Fruit fly (Drosophila melanogaster) whole organism, embryonic: ENCODE measurements around the gene CG13984.

Experiments used
- Blimp-1 ChIP-seq: fragments of 200-800 bp; sonication (Bioruptor generic); optimal IDR thresholded peaks from 3 replicates; lab custom pipeline; 2018; ENCODE audit warnings: missing biosample characterization, missing genetic modification characterization, mild to moderate bottlenecking, moderate library complexity, missing genetic modification reagents
- Bteb2 ChIP-seq: fragments of 200-800 bp; sonication (Bioruptor generic); optimal IDR thresholded peaks from 2 replicates; lab custom pipeline; 2016; ENCODE audit warnings: missing biosample characterization, missing genetic modification characterization
- CG10366 ChIP-seq: fragments of 200-800 bp; sonication (Bioruptor generic); IDR thresholded peaks from 2 replicates; pipeline ENCODE4 v1.3.6; 2022; ENCODE audit warnings: missing biosample characterization, missing genetic modification characterization
- CG12236 ChIP-seq: fragments of 200-800 bp; sonication (Bioruptor generic); optimal IDR thresholded peaks from 2 replicates; lab custom pipeline; 2016; ENCODE audit warnings: missing biosample characterization, missing genetic modification characterization
- CG12769 ChIP-seq: fragments of 200-800 bp; sonication (Bioruptor generic); optimal IDR thresholded peaks from 2 replicates; lab custom pipeline; 2019; ENCODE audit warnings: missing biosample characterization, mild to moderate bottlenecking, missing genetic modification characterization, moderate library complexity
- CG13287 ChIP-seq: fragments of 200-800 bp; sonication (Bioruptor generic); IDR thresholded peaks from 2 replicates; pipeline ENCODE4 v1.3.6; 2022; ENCODE audit warnings: missing biosample characterization, missing genetic modification characterization; ENCODE audit not compliant: partially characterized antibody
- CG13424 ChIP-seq: fragments of 200-800 bp; sonication (Bioruptor generic); optimal IDR thresholded peaks from 2 replicates; lab custom pipeline; 2019; ENCODE audit warnings: missing biosample characterization, mild to moderate bottlenecking, missing genetic modification characterization, moderate library complexity
- CG17328 ChIP-seq: fragments of 200-800 bp; sonication (Bioruptor generic); IDR thresholded peaks from 2 replicates; pipeline ENCODE4 v1.3.6; 2022; ENCODE audit warnings: missing biosample characterization, missing genetic modification characterization
- CG18011 ChIP-seq: fragments of 200-800 bp; sonication (Bioruptor generic); optimal IDR thresholded peaks from 2 replicates; lab custom pipeline; 2017; ENCODE audit warnings: missing biosample characterization, missing genetic modification characterization, mild to moderate bottlenecking, moderate library complexity, missing genotype
- CG31224 ChIP-seq: fragments of 200-800 bp; sonication (Bioruptor generic); IDR thresholded peaks from 2 replicates; pipeline ENCODE4 v1.3.6; 2022; ENCODE audit warnings: missing biosample characterization, missing genetic modification characterization
- CG3995 ChIP-seq: fragments of 200-800 bp; sonication (Bioruptor generic); optimal IDR thresholded peaks from 3 replicates; lab custom pipeline; 2016; ENCODE audit warnings: missing biosample characterization, missing genetic modification characterization
- CG4328 ChIP-seq: fragments of 200-800 bp; sonication (Bioruptor generic); optimal IDR thresholded peaks from 3 replicates; lab custom pipeline; 2017; ENCODE audit warnings: missing biosample characterization, missing genetic modification reagents, missing genetic modification characterization
- CG6689 ChIP-seq: fragments of 200-800 bp; sonication (Bioruptor generic); IDR thresholded peaks from 2 replicates; pipeline ENCODE4 v1.3.6; 2022; ENCODE audit warnings: missing biosample characterization, missing genetic modification characterization
- CG8359 ChIP-seq: fragments of 200-800 bp; sonication (Bioruptor generic); optimal IDR thresholded peaks from 2 replicates; lab custom pipeline; 2017; ENCODE audit warnings: missing biosample characterization, mild to moderate bottlenecking, missing genetic modification characterization, borderline replicate concordance
- CG9876 ChIP-seq: fragments of 200-800 bp; sonication (Bioruptor generic); optimal IDR thresholded peaks from 2 replicates; lab custom pipeline; 2016; ENCODE audit warnings: missing biosample characterization, missing genetic modification characterization
- CHES-1-like ChIP-seq: fragments of 200-800 bp; sonication (Bioruptor generic); optimal IDR thresholded peaks from 2 replicates; lab custom pipeline; 2016; ENCODE audit warnings: missing biosample characterization, missing genetic modification characterization
- D ChIP-seq, 2 experiments: fragments of 200-800 bp in 1 of 2; fragments of >200 bp in 1 of 2; sonication (Bioruptor generic) in 1 of 2; optimal IDR thresholded peaks; 2 replicates in 1 of 2; 3 replicates in 1 of 2; lab custom pipeline; 2017; ENCODE audit warnings: mild to moderate bottlenecking in 1 of 2, missing biosample characterization in 1 of 2, missing genetic modification characterization in 1 of 2, missing genetic modification reagents in 1 of 2
- Eip74EF ChIP-seq, 2 experiments: fragments of 200-800 bp in 1 of 2; fragments of >200 bp in 1 of 2; sonication (Bioruptor generic) in 1 of 2; optimal IDR thresholded peaks; 2 replicates each; lab custom pipeline; 2017 to 2019; ENCODE audit warnings: missing biosample characterization in 2 of 2, missing genetic modification characterization in 2 of 2, mild to moderate bottlenecking in 1 of 2, moderate library complexity in 1 of 2
- HHEX ChIP-seq: fragments of 200-800 bp; sonication (Bioruptor generic); optimal IDR thresholded peaks from 3 replicates; lab custom pipeline; 2017; ENCODE audit warnings: missing biosample characterization, mild to moderate bottlenecking, missing genetic modification characterization, missing genetic modification reagents
- Hr3 ChIP-seq: fragments of 200-800 bp; sonication (Bioruptor generic); optimal IDR thresholded peaks from 3 replicates; lab custom pipeline; 2016; ENCODE audit warnings: missing biosample characterization, missing genetic modification characterization
- Hr78 ChIP-seq, 2 experiments: fragments of 200-800 bp in 1 of 2; fragments of >200 bp in 1 of 2; sonication (Bioruptor generic) in 1 of 2; optimal IDR thresholded peaks; 2 replicates each; lab custom pipeline; 2017 to 2019; ENCODE audit warnings: missing biosample characterization in 2 of 2, missing genetic modification characterization in 2 of 2, mild to moderate bottlenecking in 1 of 2, moderate library complexity in 1 of 2
- Lim3 ChIP-seq: fragments of 200-800 bp; sonication (Bioruptor generic); IDR thresholded peaks from 2 replicates; pipeline ENCODE4 v1.3.6; 2022; ENCODE audit warnings: missing biosample characterization, missing genetic modification characterization
- NC2β ChIP-seq: fragments of 200-800 bp; sonication (Bioruptor generic); optimal IDR thresholded peaks from 2 replicates; lab custom pipeline; 2016; ENCODE audit warnings: missing biosample characterization, missing genetic modification characterization
- Oaz ChIP-seq: fragments of 200-800 bp; sonication (Bioruptor generic); IDR thresholded peaks from 2 replicates; pipeline ENCODE4 v1.3.6; 2022; ENCODE audit warnings: missing biosample characterization, missing genetic modification characterization
- Rfx ChIP-seq: fragments of 200-800 bp; sonication (Bioruptor generic); IDR thresholded peaks from 2 replicates; pipeline ENCODE4 v1.3.6; 2022; ENCODE audit warnings: missing biosample characterization, missing genetic modification characterization
- Rx ChIP-seq: fragments of 200-800 bp; sonication (Bioruptor generic); IDR thresholded peaks from 2 replicates; pipeline ENCODE4 v1.3.6; 2022; ENCODE audit warnings: missing biosample characterization, missing genetic modification characterization
- Spps ChIP-seq: fragments of 200-800 bp; sonication (Bioruptor generic); optimal IDR thresholded peaks from 2 replicates; lab custom pipeline; 2018; ENCODE audit warnings: missing biosample characterization, mild to moderate bottlenecking, missing genetic modification characterization
- Sry-δ ChIP-seq: fragments of 200-800 bp; sonication (Bioruptor generic); optimal IDR thresholded peaks from 2 replicates; lab custom pipeline; 2016; ENCODE audit warnings: missing biosample characterization, missing genetic modification characterization
- az2 ChIP-seq: fragments of 200-800 bp; sonication (Bioruptor generic); optimal IDR thresholded peaks from 3 replicates; lab custom pipeline; 2016; ENCODE audit warnings: missing biosample characterization, missing genetic modification characterization
- chm ChIP-seq: fragments of 200-800 bp; sonication (Bioruptor generic); IDR thresholded peaks from 2 replicates; pipeline ENCODE4 v1.3.6; 2022; ENCODE audit warnings: missing biosample characterization, missing genetic modification characterization
- en ChIP-seq: fragments of 200-800 bp; sonication (Bioruptor generic); optimal IDR thresholded peaks from 2 replicates; lab custom pipeline; 2016; ENCODE audit warnings: missing biosample characterization, missing genetic modification characterization
- fd96Cb ChIP-seq: fragments of 200-800 bp; sonication (Bioruptor generic); optimal IDR thresholded peaks from 2 replicates; lab custom pipeline; 2018; ENCODE audit warnings: missing biosample characterization, mild to moderate bottlenecking, missing genetic modification characterization, moderate library complexity
- grau ChIP-seq: fragments of 200-800 bp; optimal IDR thresholded peaks from 3 replicates; lab custom pipeline; 2019; ENCODE audit warnings: missing biosample characterization, mild to moderate bottlenecking, missing genetic modification characterization, moderate library complexity
- gro ChIP-seq: fragments of 200-800 bp; sonication (Bioruptor generic); optimal IDR thresholded peaks from 2 replicates; lab custom pipeline; 2016; ENCODE audit warnings: missing biosample characterization, missing genetic modification characterization
- gsb-n ChIP-seq: fragments of 200-800 bp; sonication (Bioruptor generic); optimal IDR thresholded peaks from 3 replicates; lab custom pipeline; 2018; ENCODE audit warnings: missing biosample characterization, mild to moderate bottlenecking, missing genetic modification characterization
- nerfin-2 ChIP-seq: fragments of 200-800 bp; sonication (Bioruptor generic); IDR thresholded peaks from 2 replicates; pipeline ENCODE4 v1.3.6; 2022; ENCODE audit warnings: missing biosample characterization, missing genetic modification characterization; ENCODE audit not compliant: partially characterized antibody
- nmo ChIP-seq: fragments of 200-800 bp; sonication (Bioruptor generic); optimal IDR thresholded peaks from 2 replicates; lab custom pipeline; 2018; ENCODE audit warnings: missing biosample characterization, mild to moderate bottlenecking, missing genetic modification characterization, moderate library complexity
- oc ChIP-seq: fragments of 200-800 bp; sonication (Bioruptor generic); optimal IDR thresholded peaks from 2 replicates; lab custom pipeline; 2018; ENCODE audit warnings: missing biosample characterization, mild to moderate bottlenecking, missing genetic modification characterization, moderate library complexity
- phol ChIP-seq: fragments of 200-800 bp; sonication (Bioruptor generic); optimal IDR thresholded peaks from 3 replicates; lab custom pipeline; 2018; ENCODE audit warnings: missing biosample characterization, mild to moderate bottlenecking, missing genetic modification characterization, moderate library complexity
- pita ChIP-seq: fragments of 200-800 bp; sonication (Bioruptor generic); optimal IDR thresholded peaks from 2 replicates; lab custom pipeline; 2017; ENCODE audit warnings: missing biosample characterization, mild to moderate bottlenecking, missing genetic modification characterization
- pum ChIP-seq: fragments of 200-800 bp; sonication (Bioruptor generic); optimal IDR thresholded peaks from 2 replicates; lab custom pipeline; 2016; ENCODE audit warnings: missing biosample characterization, missing genetic modification characterization
- pzg ChIP-seq: fragments of 200-800 bp; sonication (Bioruptor generic); optimal IDR thresholded peaks from 3 replicates; lab custom pipeline; 2018; ENCODE audit warnings: missing biosample characterization, mild to moderate bottlenecking, missing genetic modification characterization, moderate library complexity
- stc ChIP-seq: fragments of 200-800 bp; sonication (Bioruptor generic); IDR thresholded peaks from 2 replicates; pipeline ENCODE4 v1.3.6; 2022; ENCODE audit warnings: missing biosample characterization, missing genetic modification characterization
- sug ChIP-seq: fragments of 200-800 bp; optimal IDR thresholded peaks from 2 replicates; lab custom pipeline; 2019; ENCODE audit warnings: missing biosample characterization, mild to moderate bottlenecking, missing genetic modification characterization, moderate library complexity
- tll ChIP-seq, 2 experiments: fragments of 200-800 bp in 1 of 2; fragments of >200 bp in 1 of 2; sonication (Bioruptor generic) in 1 of 2; optimal IDR thresholded peaks; 2 replicates each; lab custom pipeline; 2017 to 2019; ENCODE audit warnings: missing biosample characterization in 2 of 2, missing genetic modification characterization in 2 of 2, mild to moderate bottlenecking in 1 of 2, moderate library complexity in 1 of 2
- unc-4 ChIP-seq: fragments of 200-800 bp; sonication (Bioruptor generic); IDR thresholded peaks from 2 replicates; pipeline ENCODE4 v1.3.6; 2022; ENCODE audit warnings: missing biosample characterization, missing genetic modification characterization; ENCODE audit not compliant: partially characterized antibody

CG13984 gene

dm6 chr2L:6339010-6339897 is 30.6 kb downstream of the CG13984 start (continued):
- TF ChIP-seq CG12769 (tag; lab: Kevin White, UChicago), result peak; percentile 22
- peak in 1 of 2 experiments; percentile 14 for TF ChIP-seq tll (GFP tag; optimal IDR thresholded peaks at IDR 0.05; lab: Kevin White, UChicago)
- TF ChIP-seq gsb-n, result no peak
- peak; percentile 37 for TF ChIP-seq gro (GFP tag; lab: Kevin White, UChicago)
- no peak for TF ChIP-seq Eip74EF (GFP tag; optimal IDR thresholded peaks at IDR 0.05; lab: Kevin White, UChicago)
- TF ChIP-seq CG13424 (tag; lab: Kevin White, UChicago), result peak; percentile 63
- TF ChIP-seq CG9876, result no peak
- TF ChIP-seq Bteb2 (GFP tag; lab: Kevin White, UChicago), result peak; percentile 30
- peak; percentile 46 for TF ChIP-seq phol
- TF ChIP-seq NC2β (GFP tag; lab: Kevin White, UChicago), result no peak
- TF ChIP-seq Hr78 (GFP tag; optimal IDR thresholded peaks at IDR 0.05; lab: Kevin White, UChicago), result peak in 1 of 2 experiments; percentile 100
- TF ChIP-seq Oaz (GFP tag; lab: Robert Waterston, UW), result no peak
- TF ChIP-seq pzg (GFP tag; lab: Kevin White, UChicago), result no peak
- peak; percentile 35 for TF ChIP-seq CHES-1-like (GFP tag; lab: Kevin White, UChicago)
- TF ChIP-seq Sry-δ (GFP tag; lab: Kevin White, UChicago), result no peak
- no peak; the same call in 1 of the 2 replicates for TF ChIP-seq CG13287 (GFP tag; lab: Robert Waterston, UW)
- TF ChIP-seq CG31224, result no peak
- peak; percentile 25 for TF ChIP-seq pum (GFP tag; lab: Kevin White, UChicago)
- TF ChIP-seq nmo, result peak; percentile 18
- TF ChIP-seq pita, result no peak
- peak; percentile 15 for TF ChIP-seq CG3995
- TF ChIP-seq en (GFP tag; lab: Kevin White, UChicago), result no peak
- peak; percentile 33 for TF ChIP-seq az2 (GFP tag; lab: Kevin White, UChicago)
- TF ChIP-seq Rx, result no peak
- no peak for TF ChIP-seq CG10366 (GFP tag; lab: Robert Waterston, UW)
- TF ChIP-seq Rfx (GFP tag; lab: Robert Waterston, UW), result peak; percentile 66
- peak; percentile 36 for TF ChIP-seq D (optimal IDR thresholded peaks at IDR 0.05; lab: Kevin White, UChicago)
- no peak for TF ChIP-seq D (GFP tag; optimal IDR thresholded peaks at IDR 0.05; lab: Kevin White, UChicago)
- peak; percentile 41 for TF ChIP-seq fd96Cb (tag; lab: Kevin White, UChicago)
- peak; percentile 8 for TF ChIP-seq Blimp-1 (GFP tag; lab: Kevin White, UChicago)
- TF ChIP-seq Spps, result peak; percentile 21
- TF ChIP-seq CG4328 (GFP tag; lab: Kevin White, UChicago), result no peak
- no peak for TF ChIP-seq stc
- TF ChIP-seq Lim3 (GFP tag; lab: Robert Waterston, UW), result no peak
- TF ChIP-seq oc, result peak; percentile 60
- TF ChIP-seq HHEX (GFP tag; lab: Kevin White, UChicago), result peak; percentile 37
- peak; percentile 17; the same call in 1 of the 2 replicates for TF ChIP-seq CG17328 (GFP tag; lab: Robert Waterston, UW)
- TF ChIP-seq CG12236, result peak; percentile 14
- TF ChIP-seq Hr3 (GFP tag; lab: Kevin White, UChicago), result peak; percentile 28
- TF ChIP-seq chm, result peak; percentile 19; the same call in 1 of the 2 replicates
- peak; percentile 43; the same call in 1 of the 2 replicates for TF ChIP-seq CG6689 (GFP tag; lab: Robert Waterston, UW)
- TF ChIP-seq grau (tag; lab: Kevin White, UChicago), result peak; percentile 95
- no peak for TF ChIP-seq CG8359 (GFP tag; lab: Kevin White, UChicago)
- TF ChIP-seq CG18011 (GFP tag; lab: Kevin White, UChicago), result peak; percentile 38
- TF ChIP-seq nerfin-2 (GFP tag; lab: Robert Waterston, UW), result no peak
- no peak for TF ChIP-seq unc-4 (GFP tag; lab: Robert Waterston, UW)
- no peak for TF ChIP-seq sug
